Worm (Caenorhabditis elegans) whole organism, L2 larva: ENCODE data around the gene Y40H4A.2.

Experiments
- C34F6.9 ChIP-seq: fragments of 150-350 bp; optimal IDR thresholded peaks from 2 replicates; lab custom pipeline; 2014; ENCODE audit warnings: missing biosample characterization, missing genetic modification characterization
- F13H6.1 ChIP-seq: sonication (generic microtip); optimal IDR thresholded peaks from 2 replicates; lab custom pipeline; 2016; ENCODE audit warnings: missing genetic modification characterization, missing compliant biosample characterization
- R02D3.7 ChIP-seq: fragments of 150-350 bp; optimal IDR thresholded peaks from 2 replicates; lab custom pipeline; 2014; ENCODE audit warnings: missing biosample characterization, missing genetic modification characterization
- Y55F3AM.14 ChIP-seq: fragments of 200-800 bp; sonication (Bioruptor generic); optimal IDR thresholded peaks from 2 replicates; lab custom pipeline; 2018; ENCODE audit warnings: mild to moderate bottlenecking, missing genetic modification characterization, missing compliant biosample characterization
- alr-1 ChIP-seq: fragments of 150-350 bp; optimal IDR thresholded peaks from 2 replicates; lab custom pipeline; 2014; ENCODE audit warnings: missing biosample characterization, missing genetic modification characterization
- aly-2 ChIP-seq: fragments of 150-350 bp; optimal IDR thresholded peaks from 2 replicates; lab custom pipeline; 2014; ENCODE audit warnings: missing biosample characterization, missing genetic modification characterization
- ama-1 ChIP-seq: fragments of 150-350 bp; optimal IDR thresholded peaks from 2 replicates; lab custom pipeline; 2018; ENCODE audit warnings: inconsistent platforms
- ceh-16 ChIP-seq: fragments of 150-350 bp; optimal IDR thresholded peaks from 2 replicates; lab custom pipeline; 2014; ENCODE audit warnings: missing biosample characterization, missing genetic modification characterization
- ceh-82 ChIP-seq: fragments of 150-350 bp; optimal IDR thresholded peaks from 2 replicates; lab custom pipeline; 2014; ENCODE audit warnings: missing biosample characterization, missing genetic modification characterization
- crh-2 ChIP-seq: sonication (generic microtip); optimal IDR thresholded peaks from 2 replicates; lab custom pipeline; 2017; ENCODE audit warnings: missing biosample characterization, missing genetic modification characterization
- elt-1 ChIP-seq: fragments of 150-350 bp; optimal IDR thresholded peaks from 2 replicates; lab custom pipeline; 2014; ENCODE audit warnings: missing biosample characterization, missing genetic modification characterization
- elt-3 ChIP-seq: sonication (generic microtip); optimal IDR thresholded peaks from 2 replicates; lab custom pipeline; 2017; ENCODE audit warnings: missing biosample characterization, missing genetic modification characterization
- fos-1 ChIP-seq: fragments of 150-350 bp; optimal IDR thresholded peaks from 2 replicates; lab custom pipeline; 2014; ENCODE audit warnings: missing biosample characterization, missing genetic modification characterization
- lin-11 ChIP-seq: fragments of 150-350 bp; sonication (generic microtip); optimal IDR thresholded peaks from 2 replicates; lab custom pipeline; 2014; ENCODE audit warnings: missing biosample characterization, missing genetic modification characterization, inconsistent platforms, mixed read lengths
- lin-39 ChIP-seq: fragments of 150-350 bp; optimal IDR thresholded peaks from 2 replicates; lab custom pipeline; 2014; ENCODE audit warnings: missing biosample characterization, missing genetic modification reagents, missing genetic modification characterization
- lsy-2 ChIP-seq, 2 experiments: fragments of 150-350 bp in 1 of 2; sonication (generic microtip) in 1 of 2; optimal IDR thresholded peaks; 2 replicates each; lab custom pipeline; 2014 to 2017; ENCODE audit warnings: missing biosample characterization in 2 of 2, missing genetic modification characterization in 2 of 2
- mab-5 ChIP-seq: fragments of 150-350 bp; optimal IDR thresholded peaks from 2 replicates; lab custom pipeline; 2014; ENCODE audit warnings: missing biosample characterization, missing genetic modification characterization
- mbf-1 ChIP-seq: sonication (generic microtip); optimal IDR thresholded peaks from 2 replicates; lab custom pipeline; 2017; ENCODE audit warnings: missing biosample characterization, missing genetic modification characterization
- mdl-1 ChIP-seq, 2 experiments: fragments of 150-350 bp in 1 of 2; sonication (generic microtip) in 1 of 2; optimal IDR thresholded peaks; 2 replicates each; lab custom pipeline; 2017; ENCODE audit warnings: missing biosample characterization in 2 of 2, missing genetic modification characterization in 2 of 2
- nhr-10 ChIP-seq: sonication (generic microtip); optimal IDR thresholded peaks from 2 replicates; lab custom pipeline; 2017; ENCODE audit warnings: missing biosample characterization, missing genetic modification characterization
- nhr-129 ChIP-seq: fragments of 150-350 bp; optimal IDR thresholded peaks from 2 replicates; lab custom pipeline; 2014; ENCODE audit warnings: missing biosample characterization, missing genetic modification characterization
- nhr-23 ChIP-seq: fragments of 150-350 bp; optimal IDR thresholded peaks from 2 replicates; lab custom pipeline; 2014; ENCODE audit warnings: missing biosample characterization, missing genetic modification reagents, missing genetic modification characterization
- nhr-237 ChIP-seq: fragments of 150-350 bp; optimal IDR thresholded peaks from 2 replicates; lab custom pipeline; 2014; ENCODE audit warnings: missing biosample characterization, missing genetic modification characterization
- nhr-25 ChIP-seq: fragments of 150-350 bp; sonication (generic microtip); optimal IDR thresholded peaks from 3 replicates; lab custom pipeline; 2014; ENCODE audit warnings: missing biosample characterization, missing genetic modification characterization
- nhr-6 ChIP-seq: fragments of 150-350 bp; optimal IDR thresholded peaks from 2 replicates; lab custom pipeline; 2014; ENCODE audit warnings: missing biosample characterization, missing genetic modification characterization
- peb-1 ChIP-seq: fragments of 150-350 bp; optimal IDR thresholded peaks from 2 replicates; lab custom pipeline; 2014; ENCODE audit warnings: missing biosample characterization, missing genetic modification characterization
- sma-3 ChIP-seq: sonication (generic microtip); optimal IDR thresholded peaks from 2 replicates; lab custom pipeline; 2016; ENCODE audit warnings: missing genetic modification reagents, missing genetic modification characterization, missing compliant biosample characterization
- sma-9 ChIP-seq, 2 experiments: fragments of 150-350 bp in 1 of 2; sonication (generic microtip) in 1 of 2; optimal IDR thresholded peaks; 2 replicates each; lab custom pipeline; 2014 to 2016; ENCODE audit warnings: missing genetic modification characterization in 2 of 2, mild to moderate bottlenecking in 1 of 2, missing biosample characterization in 1 of 2, missing compliant biosample characterization in 1 of 2, missing genetic modification reagents in 1 of 2, moderate library complexity in 1 of 2
- unc-39 ChIP-seq: fragments of 150-350 bp; optimal IDR thresholded peaks from 2 replicates; lab custom pipeline; 2014; ENCODE audit warnings: missing biosample characterization, missing genetic modification characterization
- unc-55 ChIP-seq: fragments of 150-350 bp; sonication (generic microtip); optimal IDR thresholded peaks from 3 replicates; lab custom pipeline; 2014; ENCODE audit warnings: missing biosample characterization, missing genetic modification reagents, missing genetic modification characterization
- unc-62 ChIP-seq: fragments of 150-350 bp; optimal IDR thresholded peaks from 2 replicates; lab custom pipeline; 2014; ENCODE audit warnings: missing biosample characterization, missing genetic modification reagents, missing genetic modification characterization
- ztf-4 ChIP-seq: fragments of 150-350 bp; optimal IDR thresholded peaks from 2 replicates; lab custom pipeline; 2014; ENCODE audit warnings: missing biosample characterization, missing genetic modification characterization

Gene Y40H4A.2

ce11 chrV:14610781-14611180 is 25.5 kb upstream of the Y40H4A.2 start:
- no peak for TF ChIP-seq nhr-6 (tag; lab: Kevin White, UChicago)
- TF ChIP-seq nhr-10 = no peak

- TF ChIP-seq nhr-10 (no peak), ama-1 (lab: Kevin White, UChicago) (no peak), ztf-4 (tag; lab: Kevin White, UChicago) (no peak), F13H6.1 (tag; lab: Kevin White, UChicago) (no peak), Y55F3AM.14 (GFP tag; lab: Kevin White, UChicago) (no peak), mdl-1 (tag; optimal IDR thresholded peaks at IDR 0.05; lab: Kevin White, UChicago) (no peak), R02D3.7 (tag; lab: Kevin White, UChicago) (no peak), unc-39 (no peak), mbf-1 (no peak), mab-5 (tag; lab: Kevin White, UChicago) (no peak), lsy-2 (tag; optimal IDR thresholded peaks at IDR 0.05; lab: Kevin White, UChicago) (no peak), ceh-82 (tag; lab: Kevin White, UChicago) (no peak)
These were observed 24.4 kb upstream of the Y40H4A.2 start, which contains the start of gene R11H6.4 for ce11 chrV:14609643-14610042. Gene R11H6.4 (plus strand): TSS chrV:14609943.

- TF ChIP-seq lsy-2 (tag; optimal IDR thresholded peaks at IDR 0.05; lab: Kevin White, UChicago) (peak in 1 of 2 experiments; percentile 11), crh-2 (tag; lab: Kevin White, UChicago) (no peak), mab-5 (tag; lab: Kevin White, UChicago) (peak; percentile 56)
These were observed 18.5 kb upstream of the Y40H4A.2 start for ce11 chrV:14603755-14604154.

ce11 chrV:14599972-14600371 is 14.7 kb upstream of the Y40H4A.2 start, which contains the start of gene glb-22:
Gene glb-22 (plus strand): TSS chrV:14600272.
- TF ChIP-seq nhr-23 (tag; lab: Kevin White, UChicago) (no peak), sma-9 (GFP tag; optimal IDR thresholded peaks at IDR 0.05; lab: Kevin White, UChicago) (no peak), sma-9 (tag; optimal IDR thresholded peaks at IDR 0.05; lab: Kevin White, UChicago) (no peak), R02D3.7 (tag; lab: Kevin White, UChicago) (no peak), lin-39 (tag; lab: Kevin White, UChicago) (no peak), nhr-10 (no peak), alr-1 (tag; lab: Kevin White, UChicago) (no peak), ceh-16 (tag; lab: Kevin White, UChicago) (no peak), nhr-25 (tag; lab: Kevin White, UChicago) (no peak), elt-3 (tag; lab: Kevin White, UChicago) (no peak), aly-2 (tag; lab: Kevin White, UChicago) (no peak), elt-1 (tag; lab: Kevin White, UChicago) (no peak), unc-39 (no peak), unc-55 (GFP tag; lab: Kevin White, UChicago) (no peak), lsy-2 (tag; optimal IDR thresholded peaks at IDR 0.05; lab: Kevin White, UChicago) (no peak), mbf-1 (no peak), lin-11 (no peak), mdl-1 (tag; optimal IDR thresholded peaks at IDR 0.05; lab: Kevin White, UChicago) (no peak)
- TF ChIP-seq, all 48 proteins: peak for 0

- TF ChIP-seq mdl-1 (tag; optimal IDR thresholded peaks at IDR 0.05; lab: Kevin White, UChicago) (no peak), peb-1 (no peak), unc-55 (GFP tag; lab: Kevin White, UChicago) (peak; percentile 67), nhr-129 (tag; lab: Kevin White, UChicago) (peak; percentile 60), nhr-237 (tag; lab: Kevin White, UChicago) (no peak), lsy-2 (tag; optimal IDR thresholded peaks at IDR 0.05; lab: Kevin White, UChicago) (peak in 1 of 2 experiments; percentile 53), sma-3 (GFP tag; lab: Kevin White, UChicago) (peak; percentile 12), unc-62 (GFP tag; lab: Kevin White, UChicago) (no peak), C34F6.9 (peak; percentile 77), fos-1 (peak; percentile 58)
These were observed 12.5 kb upstream of the Y40H4A.2 start, which contains the start of gene R11H6.2 for ce11 chrV:14597681-14598184. Gene R11H6.2 (plus strand): TSS chrV:14598006.
